Fruit fly (Drosophila melanogaster): Measurements from ENCODE around the gene Ocrl.

The Ocrl gene

DNA sequence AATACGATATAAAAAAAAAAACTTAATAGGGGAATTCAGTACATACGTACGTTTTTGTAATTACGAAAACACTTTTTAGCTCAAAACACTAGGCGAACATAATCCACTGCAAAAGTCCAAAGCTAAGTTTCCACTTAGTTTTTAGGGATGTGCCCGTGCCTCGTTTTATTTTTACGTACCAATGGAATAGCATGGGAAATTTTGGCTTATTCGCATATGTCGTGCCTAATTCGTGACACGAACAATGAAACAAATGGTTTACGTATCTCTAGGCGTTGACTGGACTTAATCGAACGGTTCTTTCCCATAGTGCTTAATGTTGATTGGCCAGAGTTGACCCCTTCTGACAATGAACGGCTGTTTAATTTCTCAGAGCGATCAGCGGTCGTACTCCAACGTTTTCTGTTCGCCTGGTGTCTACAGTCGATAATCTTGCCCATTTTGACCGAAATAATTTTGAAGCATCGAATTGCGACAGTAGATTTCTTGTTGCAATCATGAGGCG, 43.1 kb upstream of the Ocrl start, which contains the start of gene CG14818 (continued):
- TF ChIP-seq CG31627 (GFP tag; optimal IDR thresholded peaks at IDR 0.05): peak; percentile 71
- peak; percentile 20 for TF ChIP-seq CG6854 (GFP tag; optimal IDR thresholded peaks at IDR 0.05)
- no peak for TF ChIP-seq fd59A (GFP tag; optimal IDR thresholded peaks at IDR 0.05)
- TF ChIP-seq CG1621 (tag; optimal IDR thresholded peaks at IDR 0.05): peak; percentile 45
- TF ChIP-seq Hr38 (GFP tag; optimal IDR thresholded peaks at IDR 0.05): no peak
- peak; percentile 53 for TF ChIP-seq CG15336 (GFP tag; IDR thresholded peaks at IDR 0.05)
- TF ChIP-seq CG10631 (GFP tag; optimal IDR thresholded peaks at IDR 0.05): no peak
- TF ChIP-seq esn (GFP tag; optimal IDR thresholded peaks at IDR 0.05): peak; percentile 69
- peak; percentile 96 for TF ChIP-seq svp (GFP tag)
- TF ChIP-seq Blimp-1 (GFP tag; optimal IDR thresholded peaks at IDR 0.05): no peak
- no peak for TF ChIP-seq Eip75B (GFP tag; optimal IDR thresholded peaks at IDR 0.05)
- TF ChIP-seq ss (GFP tag; optimal IDR thresholded peaks at IDR 0.05): peak in 1 of 2 experiments; percentile 25
- peak; percentile 21 for TF ChIP-seq CG3032 (tag; optimal IDR thresholded peaks at IDR 0.05)
- TF ChIP-seq Eip78C (GFP tag): peak; percentile 78
- TF ChIP-seq Sox14 (GFP tag; optimal IDR thresholded peaks at IDR 0.05): peak; percentile 55
- TF ChIP-seq CG6276 (GFP tag; optimal IDR thresholded peaks at IDR 0.05): no peak
- peak; percentile 73 for TF ChIP-seq Met (GFP tag; optimal IDR thresholded peaks at IDR 0.05)
- no peak for TF ChIP-seq Ets21C (GFP tag; optimal IDR thresholded peaks at IDR 0.05)
- peak; percentile 39 for TF ChIP-seq dac (GFP tag; optimal IDR thresholded peaks at IDR 0.05)
- TF ChIP-seq topi (GFP tag; optimal IDR thresholded peaks at IDR 0.05): peak; percentile 71
- TF ChIP-seq OdsH (GFP tag; optimal IDR thresholded peaks at IDR 0.05): no peak
- peak; percentile 63 for TF ChIP-seq cyc (GFP tag; optimal IDR thresholded peaks at IDR 0.05)
- TF ChIP-seq CG16779 (tag; optimal IDR thresholded peaks at IDR 0.05): no peak
- no peak for TF ChIP-seq vri (GFP tag; optimal IDR thresholded peaks at IDR 0.05)
- no peak for TF ChIP-seq CG4318 (GFP tag; optimal IDR thresholded peaks at IDR 0.05)
- TF ChIP-seq CG8119 (GFP tag; IDR thresholded peaks at IDR 0.05): peak; percentile 54; the same call in 2 of the 3 replicates
- TF ChIP-seq CG9139 (GFP tag; optimal IDR thresholded peaks at IDR 0.05): no peak
- TF ChIP-seq acj6 (GFP tag; optimal IDR thresholded peaks at IDR 0.05): peak; percentile 53
- no peak for TF ChIP-seq CG6808 (GFP tag; optimal IDR thresholded peaks at IDR 0.05)
- peak; percentile 64 for TF ChIP-seq lz (GFP tag; optimal IDR thresholded peaks at IDR 0.05)
- no peak for TF ChIP-seq Sox102F (GFP tag; optimal IDR thresholded peaks at IDR 0.05)
- no peak for TF ChIP-seq CG8319 (GFP tag; optimal IDR thresholded peaks at IDR 0.05)
- TF ChIP-seq spab (GFP tag; optimal IDR thresholded peaks at IDR 0.05): no peak
- peak; percentile 35 for TF ChIP-seq CG6792 (GFP tag; optimal IDR thresholded peaks at IDR 0.05)
- peak; percentile 65 for TF ChIP-seq CG3919 (GFP tag; optimal IDR thresholded peaks at IDR 0.05)
- peak; percentile 17 for TF ChIP-seq dsx (GFP tag; optimal IDR thresholded peaks at IDR 0.05; ENCODE audit: poor library complexity, severe bottlenecking)
- no peak for TF ChIP-seq fd85E (GFP tag; optimal IDR thresholded peaks at IDR 0.05)
- TF ChIP-seq salr (GFP tag; optimal IDR thresholded peaks at IDR 0.05): no peak
- peak; percentile 63 for TF ChIP-seq Sox15 (GFP tag; optimal IDR thresholded peaks at IDR 0.05)
- TF ChIP-seq Hr4 (GFP tag; optimal IDR thresholded peaks at IDR 0.05): no peak
- peak; percentile 42 for TF ChIP-seq Gug (GFP tag; IDR thresholded peaks at IDR 0.05)

- TF ChIP-seq pdm3 (GFP tag; optimal IDR thresholded peaks at IDR 0.05) (no peak), svp (GFP tag) (peak; percentile 14), CG11294 (GFP tag; IDR thresholded peaks at IDR 0.05) (0 out of 2 replicates have a peak, but pooled peaks have one; percentile 29), Hr39 (GFP tag; optimal IDR thresholded peaks at IDR 0.05) (peak; percentile 54), CG31627 (GFP tag; optimal IDR thresholded peaks at IDR 0.05) (peak; percentile 41), Eip75B (GFP tag; optimal IDR thresholded peaks at IDR 0.05) (no peak), Ets21C (GFP tag; optimal IDR thresholded peaks at IDR 0.05) (peak; percentile 2), CG7368 (GFP tag; optimal IDR thresholded peaks at IDR 0.05) (no peak), CG6792 (GFP tag; optimal IDR thresholded peaks at IDR 0.05) (peak; percentile 7), spab (GFP tag; optimal IDR thresholded peaks at IDR 0.05) (no peak), Met (GFP tag; optimal IDR thresholded peaks at IDR 0.05) (no peak), esn (GFP tag; optimal IDR thresholded peaks at IDR 0.05) (peak; percentile 42), cyc (GFP tag; optimal IDR thresholded peaks at IDR 0.05) (peak; percentile 43), Sox14 (GFP tag; optimal IDR thresholded peaks at IDR 0.05) (peak; percentile 40), acj6 (GFP tag; optimal IDR thresholded peaks at IDR 0.05) (peak; percentile 45), Eip78C (GFP tag) (peak; percentile 70), achi (GFP tag; optimal IDR thresholded peaks at IDR 0.05) (peak; percentile 25), CG9139 (GFP tag; optimal IDR thresholded peaks at IDR 0.05) (no peak), CG6163 (GFP tag; IDR thresholded peaks at IDR 0.05) (peak; percentile 46; the same call in 2 of the 3 replicates), CG3919 (GFP tag; optimal IDR thresholded peaks at IDR 0.05) (peak; percentile 40), eg (GFP tag; IDR thresholded peaks at IDR 0.05) (peak; percentile 59; the same call in 2 of the 3 replicates), CG15336 (GFP tag; IDR thresholded peaks at IDR 0.05) (no peak), Sox15 (GFP tag; optimal IDR thresholded peaks at IDR 0.05) (peak; percentile 5), CG6808 (GFP tag; optimal IDR thresholded peaks at IDR 0.05) (no peak), lz (GFP tag; optimal IDR thresholded peaks at IDR 0.05) (peak; percentile 41), Gug (GFP tag; IDR thresholded peaks at IDR 0.05) (0 out of 2 replicates have a peak, but pooled peaks have one; percentile 29), topi (GFP tag; optimal IDR thresholded peaks at IDR 0.05) (peak; percentile 43)
Measured at dm6 chrX:1880139-1880556, 42.6 kb upstream of the Ocrl start, which contains the start of gene Coa8. Coa8 (plus strand) TSS chrX:1880282.

Data from whole organism, prepupa.